Fruit fly (Drosophila melanogaster): ENCODE data around the gene FucTB.

The FucTB gene

dm6 chr2L:9430992-9431602 lies at the start of gene FucTB, which contains the start of gene scat:
Gene FucTB (minus strand): TSS chr2L:9431052.
Gene scat (plus strand): TSS chr2L:9431405.
- TF ChIP-seq Hr96 (GFP tag; optimal IDR thresholded peaks at IDR 0.05) (peak; percentile 59), CG5204 (GFP tag; optimal IDR thresholded peaks at IDR 0.05) (peak; percentile 61), kay (GFP tag; ENCODE audit: borderline replicate concordance) (peak; percentile 65), CG1620 (GFP tag; optimal IDR thresholded peaks at IDR 0.05) (peak; percentile 72), CG7045 (GFP tag; optimal IDR thresholded peaks at IDR 0.05) (peak; percentile 92), bab1 (GFP tag; optimal IDR thresholded peaks at IDR 0.05) (peak; percentile 87), pad (GFP tag; optimal IDR thresholded peaks at IDR 0.05) (peak; percentile 82), Mnt (GFP tag; optimal IDR thresholded peaks at IDR 0.05) (peak; percentile 62), tj (GFP tag; optimal IDR thresholded peaks at IDR 0.05) (peak; percentile 74), toe (GFP tag; optimal IDR thresholded peaks at IDR 0.05) (peak; percentile 70), CG33017 (tag; optimal IDR thresholded peaks at IDR 0.05) (peak; percentile 86), ovo (GFP tag; optimal IDR thresholded peaks at IDR 0.05) (peak; percentile 94), CG12768 (GFP tag; optimal IDR thresholded peaks at IDR 0.05) (peak; percentile 88), CG11617 (GFP tag; optimal IDR thresholded peaks at IDR 0.05) (peak; percentile 89), CG7101 (tag; optimal IDR thresholded peaks at IDR 0.05) (peak; percentile 91), CG14711 (tag; optimal IDR thresholded peaks at IDR 0.05) (peak; percentile 86), cnc (optimal IDR thresholded peaks at IDR 0.05) (no peak), cic (GFP tag; optimal IDR thresholded peaks at IDR 0.05) (peak; percentile 21), Crg-1 (GFP tag; optimal IDR thresholded peaks at IDR 0.05) (peak; percentile 82), Clk (GFP tag; optimal IDR thresholded peaks at IDR 0.05) (peak; percentile 81)

- TF ChIP-seq CG7045 (GFP tag; optimal IDR thresholded peaks at IDR 0.05) (no peak), CG11617 (GFP tag; optimal IDR thresholded peaks at IDR 0.05) (no peak), cic (GFP tag; optimal IDR thresholded peaks at IDR 0.05) (no peak), toe (GFP tag; optimal IDR thresholded peaks at IDR 0.05) (no peak), CG12768 (GFP tag; optimal IDR thresholded peaks at IDR 0.05) (no peak), ovo (GFP tag; optimal IDR thresholded peaks at IDR 0.05) (no peak), cnc (optimal IDR thresholded peaks at IDR 0.05) (no peak), Clk (GFP tag; optimal IDR thresholded peaks at IDR 0.05) (no peak), pad (GFP tag; optimal IDR thresholded peaks at IDR 0.05) (no peak), Crg-1 (GFP tag; optimal IDR thresholded peaks at IDR 0.05) (no peak), CG33017 (tag; optimal IDR thresholded peaks at IDR 0.05) (no peak), Hr96 (GFP tag; optimal IDR thresholded peaks at IDR 0.05) (no peak), bab1 (GFP tag; optimal IDR thresholded peaks at IDR 0.05) (no peak), CG7101 (tag; optimal IDR thresholded peaks at IDR 0.05) (no peak), CG5204 (GFP tag; optimal IDR thresholded peaks at IDR 0.05) (no peak), tj (GFP tag; optimal IDR thresholded peaks at IDR 0.05) (no peak), CG1620 (GFP tag; optimal IDR thresholded peaks at IDR 0.05) (no peak)
Observed at dm6 chr2L:9467392-9467791, 36.5 kb upstream of the FucTB start.

- no peak for TF ChIP-seq CG33017 (tag; optimal IDR thresholded peaks at IDR 0.05)
- no peak for TF ChIP-seq Hr96 (GFP tag; optimal IDR thresholded peaks at IDR 0.05)
- no peak for TF ChIP-seq tj (GFP tag; optimal IDR thresholded peaks at IDR 0.05)
- no peak for TF ChIP-seq bab1 (GFP tag; optimal IDR thresholded peaks at IDR 0.05)
- TF ChIP-seq ovo (GFP tag; optimal IDR thresholded peaks at IDR 0.05) = no peak
- no peak for TF ChIP-seq Mnt (GFP tag; optimal IDR thresholded peaks at IDR 0.05)
- TF ChIP-seq toe (GFP tag; optimal IDR thresholded peaks at IDR 0.05) = no peak
- TF ChIP-seq Crg-1 (GFP tag; optimal IDR thresholded peaks at IDR 0.05) = no peak
- no peak for TF ChIP-seq cic (GFP tag; optimal IDR thresholded peaks at IDR 0.05)
- no peak for TF ChIP-seq CG12768 (GFP tag; optimal IDR thresholded peaks at IDR 0.05)
Observed at dm6 chr2L:9464455-9465063, 33.7 kb upstream of the FucTB start.

- no peak for TF ChIP-seq pad (GFP tag; optimal IDR thresholded peaks at IDR 0.05)
- TF ChIP-seq CG11617 (GFP tag; optimal IDR thresholded peaks at IDR 0.05) = no peak
- no peak for TF ChIP-seq Hr96 (GFP tag; optimal IDR thresholded peaks at IDR 0.05)
Observed at dm6 chr2L:9460092-9460473, 29.2 kb upstream of the FucTB start.

- peak; percentile 30 for TF ChIP-seq tj (GFP tag; optimal IDR thresholded peaks at IDR 0.05)
- peak; percentile 35 for TF ChIP-seq CG7045 (GFP tag; optimal IDR thresholded peaks at IDR 0.05)
- peak; percentile 91 for TF ChIP-seq kay (GFP tag; ENCODE audit: borderline replicate concordance)
- TF ChIP-seq CG11617 (GFP tag; optimal IDR thresholded peaks at IDR 0.05) = peak; percentile 11
- no peak for TF ChIP-seq CG7101 (tag; optimal IDR thresholded peaks at IDR 0.05)
Observed at dm6 chr2L:9459372-9460091, 28.7 kb upstream of the FucTB start.

- TF ChIP-seq CG12768 (GFP tag; optimal IDR thresholded peaks at IDR 0.05) = no peak
- TF ChIP-seq ovo (GFP tag; optimal IDR thresholded peaks at IDR 0.05) = no peak
- no peak for TF ChIP-seq Mnt (GFP tag; optimal IDR thresholded peaks at IDR 0.05)
- TF ChIP-seq Clk (GFP tag; optimal IDR thresholded peaks at IDR 0.05) = no peak
- TF ChIP-seq CG11617 (GFP tag; optimal IDR thresholded peaks at IDR 0.05) = no peak
- TF ChIP-seq Hr96 (GFP tag; optimal IDR thresholded peaks at IDR 0.05) = no peak
- no peak for TF ChIP-seq pad (GFP tag; optimal IDR thresholded peaks at IDR 0.05)
- TF ChIP-seq tj (GFP tag; optimal IDR thresholded peaks at IDR 0.05) = no peak
- TF ChIP-seq Crg-1 (GFP tag; optimal IDR thresholded peaks at IDR 0.05) = no peak
- TF ChIP-seq kay (GFP tag; ENCODE audit: borderline replicate concordance) = no peak
- no peak for TF ChIP-seq toe (GFP tag; optimal IDR thresholded peaks at IDR 0.05)
- no peak for TF ChIP-seq bab1 (GFP tag; optimal IDR thresholded peaks at IDR 0.05)
- TF ChIP-seq CG7045 (GFP tag; optimal IDR thresholded peaks at IDR 0.05) = no peak
- TF ChIP-seq CG33017 (tag; optimal IDR thresholded peaks at IDR 0.05) = no peak
- no peak for TF ChIP-seq CG14711 (tag; optimal IDR thresholded peaks at IDR 0.05)
- no peak for TF ChIP-seq CG1620 (GFP tag; optimal IDR thresholded peaks at IDR 0.05)
Observed at dm6 chr2L:9457865-9458264, 27.0 kb upstream of the FucTB start.
